Fruit fly (Drosophila melanogaster) whole organism, embryonic: ENCODE measurements around the gene CG7728.

Source experiments
- CG11456 ChIP-seq: fragments of 200-800 bp; sonication (Bioruptor generic); IDR thresholded peaks from 3 replicates; pipeline ENCODE4 v1.3.6; 2022; ENCODE audit warnings: missing biosample characterization, missing genetic modification characterization
- CG14710 ChIP-seq: fragments of 200-800 bp; sonication (Bioruptor generic); optimal IDR thresholded peaks from 3 replicates; lab custom pipeline; 2019; ENCODE audit warnings: missing biosample characterization, mild to moderate bottlenecking, missing genetic modification characterization, moderate library complexity
- CG6689 ChIP-seq: fragments of 200-800 bp; sonication (Bioruptor generic); IDR thresholded peaks from 2 replicates; pipeline ENCODE4 v1.3.6; 2022; ENCODE audit warnings: missing biosample characterization, missing genetic modification characterization
- CG9817 ChIP-seq: fragments of 200-800 bp; sonication (Bioruptor generic); optimal IDR thresholded peaks from 2 replicates; lab custom pipeline; 2018; ENCODE audit warnings: missing biosample characterization, mild to moderate bottlenecking, missing genetic modification characterization, moderate library complexity
- Hr3 ChIP-seq: fragments of 200-800 bp; sonication (Bioruptor generic); optimal IDR thresholded peaks from 3 replicates; lab custom pipeline; 2016; ENCODE audit warnings: missing biosample characterization, missing genetic modification characterization
- psq ChIP-seq: fragments of 200-800 bp; sonication (Bioruptor generic); optimal IDR thresholded peaks from 2 replicates; lab custom pipeline; 2017; ENCODE audit warnings: missing biosample characterization, missing genetic modification characterization
- sr ChIP-seq: fragments of 200-800 bp; sonication (Bioruptor generic); IDR thresholded peaks from 3 replicates; pipeline ENCODE4 v1.3.6; 2022; ENCODE audit warnings: missing biosample characterization, missing genetic modification characterization

- TF ChIP-seq CG11456 (GFP tag; lab: Robert Waterston, UW), result no peak
- no peak for TF ChIP-seq Hr3
- no peak for TF ChIP-seq CG9817 (tag; lab: Kevin White, UChicago)
- no peak for TF ChIP-seq sr (GFP tag; lab: Robert Waterston, UW)
- no peak for TF ChIP-seq psq (GFP tag; lab: Kevin White, UChicago)
- TF ChIP-seq CG6689 (GFP tag; lab: Robert Waterston, UW), result no peak
- TF ChIP-seq CG14710, result peak; percentile 6
Observed at dm6 chr3L:17052388-17052905, 36.1 kb downstream of the CG7728 start.
